Worm (Caenorhabditis elegans) whole organism, L4 larva: ENCODE results near the gene F32D8.7.

Experiments used
- F44E2.7 ChIP-seq: fragments of 200-800 bp; sonication (Bioruptor generic); IDR thresholded peaks from 2 replicates; pipeline ENCODE4 v2.1.2; 2022; ENCODE audit warnings: missing genetic modification characterization, missing compliant biosample characterization
- R02D3.7 ChIP-seq: fragments of 150-350 bp; sonication (generic microtip); optimal IDR thresholded peaks from 3 replicates; lab custom pipeline; 2014; ENCODE audit warnings: missing biosample characterization, missing genetic modification characterization
- aly-2 ChIP-seq: sonication (generic microtip); optimal IDR thresholded peaks from 2 replicates; lab custom pipeline; 2018; ENCODE audit warnings: missing biosample characterization, missing genetic modification characterization
- ceh-82 ChIP-seq: sonication (generic microtip); optimal IDR thresholded peaks from 2 replicates; lab custom pipeline; 2017; ENCODE audit warnings: missing biosample characterization, missing genetic modification characterization
- gei-8 ChIP-seq: fragments of 200-800 bp; sonication (Bioruptor generic); optimal IDR thresholded peaks from 2 replicates; lab custom pipeline; 2018; ENCODE audit warnings: mild to moderate bottlenecking, missing genetic modification characterization, missing compliant biosample characterization
- lin-39 ChIP-seq: fragments of 150-350 bp; optimal IDR thresholded peaks from 2 replicates; lab custom pipeline; 2014; ENCODE audit warnings: missing biosample characterization, missing genetic modification reagents, missing genetic modification characterization
- mdl-1 ChIP-seq, 2 experiments: fragments of 150-350 bp in 1 of 2; sonication (generic microtip) in 1 of 2; optimal IDR thresholded peaks; 2 replicates each; lab custom pipeline; 2014 to 2017; ENCODE audit warnings: missing biosample characterization in 2 of 2, missing genetic modification characterization in 2 of 2
- nhr-28 ChIP-seq: fragments of 150-350 bp; optimal IDR thresholded peaks from 2 replicates; lab custom pipeline; 2014; ENCODE audit warnings: missing biosample characterization, missing genetic modification characterization
- nhr-42 ChIP-seq: fragments of 200-800 bp; sonication (Bioruptor generic); IDR thresholded peaks from 2 replicates; pipeline ENCODE4 v1.3.6; 2022; ENCODE audit warnings: missing genetic modification characterization, missing compliant biosample characterization
- nhr-76 ChIP-seq: fragments of 150-350 bp; optimal IDR thresholded peaks from 2 replicates; lab custom pipeline; 2014; ENCODE audit warnings: missing biosample characterization, missing genetic modification characterization
- unc-130 ChIP-seq: sonication (generic microtip); optimal IDR thresholded peaks from 2 replicates; lab custom pipeline; 2016; ENCODE audit warnings: missing genetic modification reagents, missing genetic modification characterization, missing compliant biosample characterization

ce11 chrV:10938739-10939138, 40.5 kb downstream of the F32D8.7 start, which contains the start of gene F17C11.11:
- TF ChIP-seq unc-130 (no peak), aly-2 (tag; lab: Kevin White, UChicago) (no peak), mdl-1 (tag; optimal IDR thresholded peaks at IDR 0.05; lab: Kevin White, UChicago) (peak in 1 of 2 experiments; percentile 44), F44E2.7 (GFP tag; lab: Robert Waterston, UW) (no peak), nhr-42 (no peak), lin-39 (no peak), nhr-76 (tag; lab: Kevin White, UChicago) (no peak), gei-8 (GFP tag; lab: Kevin White, UChicago) (no peak), R02D3.7 (tag; lab: Kevin White, UChicago) (no peak), ceh-82 (tag; lab: Kevin White, UChicago) (no peak), nhr-28 (tag; lab: Kevin White, UChicago) (no peak)
